Worm (Caenorhabditis elegans) whole organism, mixed stage, embryonic: ENCODE data around the gene cut-6.

Experiments
- bed-3 ChIP-seq: fragments of 200-800 bp; sonication (Bioruptor generic); optimal IDR thresholded peaks from 3 replicates; lab custom pipeline; 2018; ENCODE audit warnings: mild to moderate bottlenecking, missing genetic modification characterization, moderate library complexity, missing compliant biosample characterization
- elt-1 ChIP-seq: sonication (generic microtip); optimal IDR thresholded peaks from 2 replicates; lab custom pipeline; 2017; ENCODE audit warnings: missing genetic modification characterization, mild to moderate bottlenecking, missing compliant biosample characterization, antibody characterized with exemption, moderate library complexity, borderline replicate concordance; ENCODE audit not compliant: insufficient read depth
- snpc-4 ChIP-seq: fragments of 150-350 bp; optimal IDR thresholded peaks from 2 replicates; lab custom pipeline; 2014; ENCODE audit warnings: missing biosample characterization, missing genetic modification characterization

DNA sequence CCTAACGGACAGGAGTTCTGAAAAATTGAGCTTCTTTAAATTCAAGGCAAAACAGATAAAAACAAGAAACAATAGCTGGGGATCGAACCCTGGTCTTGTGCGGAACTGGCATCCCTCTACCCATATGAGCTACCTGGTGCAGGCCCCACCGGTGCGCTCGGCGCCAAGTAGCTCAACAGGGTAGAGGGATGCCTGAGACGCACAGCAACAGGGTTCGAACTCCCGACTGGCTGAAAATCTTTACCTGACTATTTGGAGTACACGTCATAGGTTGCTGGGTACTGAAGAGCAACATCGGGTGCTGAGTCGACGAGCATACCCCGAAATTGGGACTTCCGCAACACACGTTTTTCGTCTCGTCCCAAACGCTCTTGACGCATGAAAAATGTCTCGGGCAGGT, 51.6 kb downstream of the cut-6 start:
- TF ChIP-seq elt-1 (tag; lab: Kevin White, UChicago) (no peak), bed-3 (GFP tag; lab: Kevin White, UChicago) (no peak), snpc-4 (tag; lab: Kevin White, UChicago) (no peak)
